Worm (Caenorhabditis elegans) whole organism, early embryonic: ENCODE results near the gene eri-9.

ENCODE experiments used
- B0310.2 ChIP-seq: sonication (generic microtip); optimal IDR thresholded peaks from 2 replicates; lab custom pipeline; 2016; ENCODE audit warnings: mild to moderate bottlenecking, missing genetic modification characterization, missing compliant biosample characterization
- ceh-36 ChIP-seq: sonication (generic microtip); optimal IDR thresholded peaks from 2 replicates; lab custom pipeline; 2016; ENCODE audit warnings: missing genetic modification characterization, inconsistent platforms, missing compliant biosample characterization
- flt-1 ChIP-seq: fragments of 200-800 bp; sonication (Bioruptor generic); IDR thresholded peaks from 2 replicates; pipeline ENCODE4 v1.3.6; 2022; ENCODE audit warnings: missing genetic modification characterization, missing compliant biosample characterization
- hmbx-1 ChIP-seq: sonication (generic microtip); optimal IDR thresholded peaks from 2 replicates; lab custom pipeline; 2016; ENCODE audit warnings: mild to moderate bottlenecking, missing genetic modification characterization, missing compliant biosample characterization
- hmg-4 ChIP-seq: fragments of 200-800 bp; sonication (Bioruptor generic); optimal IDR thresholded peaks from 2 replicates; lab custom pipeline; 2018; ENCODE audit warnings: mild to moderate bottlenecking, missing genetic modification characterization, missing compliant biosample characterization
- pes-1 ChIP-seq: fragments of 200-800 bp; sonication (Bioruptor generic); IDR thresholded peaks from 2 replicates; pipeline ENCODE4 v1.3.6; 2022; ENCODE audit warnings: missing genetic modification reagents, missing genetic modification characterization, missing compliant biosample characterization
- scrt-1 ChIP-seq: fragments of 200-800 bp; sonication (Bioruptor generic); IDR thresholded peaks from 2 replicates; pipeline ENCODE4 v1.3.6; 2022; ENCODE audit warnings: missing genetic modification characterization, missing compliant biosample characterization
- tbx-37 ChIP-seq: fragments of 200-800 bp; sonication (Bioruptor generic); conservative IDR thresholded peaks from 2 replicates; pipeline ENCODE4 v1.3.6; 2022; ENCODE audit warnings: missing genetic modification reagents, missing genetic modification characterization, missing compliant biosample characterization

The eri-9 gene

ce11 chrIII:4983961-4984360 is 51.7 kb downstream of the eri-9 start:
- no peak for TF ChIP-seq scrt-1
- no peak for TF ChIP-seq hmg-4
- no peak for TF ChIP-seq B0310.2 (tag; lab: Kevin White, UChicago)
- TF ChIP-seq pes-1 (GFP tag; lab: Robert Waterston, UW): no peak
- no peak for TF ChIP-seq flt-1 (GFP tag; lab: Robert Waterston, UW)
- no peak for TF ChIP-seq ceh-36 (tag; lab: Kevin White, UChicago)
- TF ChIP-seq tbx-37 (GFP tag; lab: Robert Waterston, UW): no peak
- TF ChIP-seq hmbx-1 (tag; lab: Kevin White, UChicago): no peak
